Fruit fly (Drosophila melanogaster) whole organism, embryonic: ENCODE data around the gene Gga.

Experiments used
- Blimp-1 ChIP-seq: fragments of 200-800 bp; sonication (Bioruptor generic); optimal IDR thresholded peaks from 3 replicates; lab custom pipeline; 2018; ENCODE audit warnings: missing biosample characterization, missing genetic modification characterization, mild to moderate bottlenecking, moderate library complexity, missing genetic modification reagents
- CG10565 ChIP-seq: fragments of 200-800 bp; sonication (Bioruptor generic); optimal IDR thresholded peaks from 3 replicates; lab custom pipeline; 2016; ENCODE audit warnings: missing biosample characterization, mild to moderate bottlenecking, missing genetic modification characterization
- CG15269 ChIP-seq: fragments of 200-800 bp; sonication (Bioruptor generic); optimal IDR thresholded peaks from 2 replicates; lab custom pipeline; 2018; ENCODE audit warnings: missing biosample characterization, mild to moderate bottlenecking, missing genetic modification characterization, moderate library complexity
- CG16863 ChIP-seq: fragments of 200-800 bp; sonication (Bioruptor generic); optimal IDR thresholded peaks from 3 replicates; lab custom pipeline; 2016; ENCODE audit warnings: missing biosample characterization, missing genetic modification characterization
- CG1792 ChIP-seq: fragments of 200-800 bp; sonication (Bioruptor generic); optimal IDR thresholded peaks from 2 replicates; lab custom pipeline; 2016; ENCODE audit warnings: missing biosample characterization, missing genetic modification characterization
- CG2678 ChIP-seq: fragments of 200-800 bp; sonication (Bioruptor generic); optimal IDR thresholded peaks from 3 replicates; lab custom pipeline; 2019; ENCODE audit warnings: missing biosample characterization, mild to moderate bottlenecking, missing genetic modification characterization, moderate library complexity
- CG30020 ChIP-seq: fragments of 200-800 bp; optimal IDR thresholded peaks from 2 replicates; lab custom pipeline; 2019; ENCODE audit warnings: missing biosample characterization, mild to moderate bottlenecking, missing genetic modification characterization, moderate library complexity
- CG32532 ChIP-seq: fragments of 200-800 bp; sonication (Bioruptor generic); IDR thresholded peaks from 2 replicates; pipeline ENCODE4 v1.3.6; 2022; ENCODE audit warnings: missing biosample characterization, missing genetic modification characterization
- CG3838 ChIP-seq: fragments of 200-800 bp; sonication (Bioruptor generic); optimal IDR thresholded peaks from 3 replicates; lab custom pipeline; 2016; ENCODE audit warnings: missing biosample characterization, missing genetic modification characterization
- CG6272 ChIP-seq: fragments of 200-800 bp; sonication (Bioruptor generic); IDR thresholded peaks from 2 replicates; pipeline ENCODE4 v1.3.6; 2022; ENCODE audit warnings: missing biosample characterization, missing genetic modification characterization
- CG8388 ChIP-seq: fragments of 200-800 bp; sonication (Bioruptor generic); optimal IDR thresholded peaks from 2 replicates; lab custom pipeline; 2019; ENCODE audit warnings: missing biosample characterization, mild to moderate bottlenecking, missing genetic modification characterization, moderate library complexity
- CG8944 ChIP-seq: fragments of 200-800 bp; sonication (Bioruptor generic); optimal IDR thresholded peaks from 3 replicates; lab custom pipeline; 2016; ENCODE audit warnings: missing biosample characterization, missing genetic modification characterization
- CG9215 ChIP-seq: fragments of 200-800 bp; sonication (Bioruptor generic); IDR thresholded peaks from 2 replicates; pipeline ENCODE4 v1.3.6; 2022; ENCODE audit warnings: missing biosample characterization, missing genetic modification characterization
- CG9437 ChIP-seq: fragments of 200-800 bp; sonication (Bioruptor generic); optimal IDR thresholded peaks from 2 replicates; lab custom pipeline; 2018; ENCODE audit warnings: missing biosample characterization, mild to moderate bottlenecking, missing genetic modification characterization
- CG9817 ChIP-seq: fragments of 200-800 bp; sonication (Bioruptor generic); optimal IDR thresholded peaks from 2 replicates; lab custom pipeline; 2018; ENCODE audit warnings: missing biosample characterization, mild to moderate bottlenecking, missing genetic modification characterization, moderate library complexity
- CG9876 ChIP-seq: fragments of 200-800 bp; sonication (Bioruptor generic); optimal IDR thresholded peaks from 2 replicates; lab custom pipeline; 2016; ENCODE audit warnings: missing biosample characterization, missing genetic modification characterization
- D19A ChIP-seq: fragments of 200-800 bp; optimal IDR thresholded peaks from 3 replicates; lab custom pipeline; 2019; ENCODE audit warnings: missing biosample characterization, mild to moderate bottlenecking, missing genetic modification characterization, moderate library complexity
- Dad ChIP-seq: fragments of 200-800 bp; sonication (Bioruptor generic); optimal IDR thresholded peaks from 3 replicates; lab custom pipeline; 2016; ENCODE audit warnings: missing biosample characterization, missing genetic modification characterization
- Doc2 ChIP-seq: fragments of 200-800 bp; sonication (Bioruptor generic); IDR thresholded peaks from 2 replicates; pipeline ENCODE4 v1.3.6; 2022; ENCODE audit warnings: missing biosample characterization, missing genetic modification characterization
- HmgZ ChIP-seq: fragments of 200-800 bp; sonication (Bioruptor generic); optimal IDR thresholded peaks from 2 replicates; lab custom pipeline; 2018; ENCODE audit warnings: missing biosample characterization, mild to moderate bottlenecking, missing genetic modification characterization
- Hr78 ChIP-seq, 2 experiments: fragments of 200-800 bp in 1 of 2; fragments of >200 bp in 1 of 2; sonication (Bioruptor generic) in 1 of 2; optimal IDR thresholded peaks; 2 replicates each; lab custom pipeline; 2017 to 2019; ENCODE audit warnings: missing biosample characterization in 2 of 2, missing genetic modification characterization in 2 of 2, mild to moderate bottlenecking in 1 of 2, moderate library complexity in 1 of 2
- NC2α ChIP-seq: fragments of 200-800 bp; sonication (Bioruptor generic); optimal IDR thresholded peaks from 2 replicates; lab custom pipeline; 2016; ENCODE audit warnings: missing biosample characterization, missing genetic modification characterization
- Opbp ChIP-seq: fragments of 200-800 bp; sonication (Bioruptor generic); IDR thresholded peaks from 3 replicates; pipeline ENCODE4 v1.3.6; 2022; ENCODE audit warnings: missing biosample characterization, missing genetic modification characterization; ENCODE audit not compliant: partially characterized antibody
- Side ChIP-seq: fragments of 200-800 bp; sonication (Bioruptor generic); optimal IDR thresholded peaks from 2 replicates; lab custom pipeline; 2016; ENCODE audit warnings: missing biosample characterization, missing genetic modification characterization
- Sox102F ChIP-seq: fragments of 200-800 bp; sonication (Bioruptor generic); optimal IDR thresholded peaks from 2 replicates; lab custom pipeline; 2018; ENCODE audit warnings: missing biosample characterization, mild to moderate bottlenecking, missing genetic modification characterization, moderate library complexity
- Sry-δ ChIP-seq: fragments of 200-800 bp; sonication (Bioruptor generic); optimal IDR thresholded peaks from 2 replicates; lab custom pipeline; 2016; ENCODE audit warnings: missing biosample characterization, missing genetic modification characterization
- ase ChIP-seq: fragments of 200-800 bp; sonication (Bioruptor generic); IDR thresholded peaks from 3 replicates; pipeline ENCODE4 v1.3.6; 2022; ENCODE audit warnings: missing biosample characterization, missing genetic modification characterization
- ash1 ChIP-seq: fragments of 200-800 bp; sonication (Bioruptor generic); optimal IDR thresholded peaks from 2 replicates; lab custom pipeline; 2018; ENCODE audit warnings: missing biosample characterization, mild to moderate bottlenecking, missing genetic modification characterization
- bbx ChIP-seq: fragments of 200-800 bp; sonication (Bioruptor generic); IDR thresholded peaks from 2 replicates; pipeline ENCODE4 v1.3.6; 2022; ENCODE audit warnings: missing biosample characterization, missing genetic modification characterization; ENCODE audit not compliant: partially characterized antibody
- bcd ChIP-seq: fragments of 200-800 bp; sonication (Bioruptor generic); optimal IDR thresholded peaks from 2 replicates; lab custom pipeline; 2017; ENCODE audit warnings: missing biosample characterization, mild to moderate bottlenecking, missing genetic modification characterization
- bsh ChIP-seq, 2 experiments: fragments of 200-800 bp; sonication (Bioruptor generic); optimal IDR thresholded peaks; 2 replicates each; lab custom pipeline; 2017 to 2018; ENCODE audit warnings: mild to moderate bottlenecking in 2 of 2, missing biosample characterization in 2 of 2, missing genetic modification characterization in 2 of 2, moderate library complexity in 1 of 2
- cad ChIP-seq: fragments of >200 bp; optimal IDR thresholded peaks from 2 replicates; lab custom pipeline; 2017; ENCODE audit warnings: missing biosample characterization, missing genetic modification characterization
- cas ChIP-seq: fragments of 200-800 bp; sonication (Bioruptor generic); IDR thresholded peaks from 2 replicates; pipeline ENCODE4 v1.3.6; 2022; ENCODE audit warnings: missing biosample characterization, missing genetic modification characterization
- crp ChIP-seq, 2 experiments: fragments of 200-800 bp; sonication (Bioruptor generic); optimal IDR thresholded peaks; 2 replicates in 1 of 2; 3 replicates in 1 of 2; lab custom pipeline; 2017; ENCODE audit warnings: missing biosample characterization in 2 of 2, missing genetic modification characterization in 2 of 2, mild to moderate bottlenecking in 1 of 2, moderate library complexity in 1 of 2
- cwo ChIP-seq: fragments of 200-800 bp; sonication (Bioruptor generic); optimal IDR thresholded peaks from 3 replicates; lab custom pipeline; 2017; ENCODE audit warnings: missing biosample characterization, missing genetic modification characterization, mild to moderate bottlenecking, moderate library complexity, missing genetic modification reagents
- en ChIP-seq: fragments of 200-800 bp; sonication (Bioruptor generic); optimal IDR thresholded peaks from 2 replicates; lab custom pipeline; 2016; ENCODE audit warnings: missing biosample characterization, missing genetic modification characterization
- esg ChIP-seq: fragments of 200-800 bp; sonication (Bioruptor generic); conservative IDR thresholded peaks from 2 replicates; pipeline ENCODE4 v1.3.6; 2022; ENCODE audit warnings: missing biosample characterization, missing genetic modification characterization
- ewg ChIP-seq: fragments of 200-800 bp; sonication (Bioruptor generic); optimal IDR thresholded peaks from 3 replicates; lab custom pipeline; 2017; ENCODE audit warnings: mild to moderate bottlenecking, missing biosample characterization, missing genetic modification reagents, missing genetic modification characterization
- fd64A ChIP-seq: fragments of 200-800 bp; sonication (Bioruptor generic); optimal IDR thresholded peaks from 3 replicates; lab custom pipeline; 2018; ENCODE audit warnings: missing biosample characterization, mild to moderate bottlenecking, missing genetic modification characterization
- fd96Cb ChIP-seq: fragments of 200-800 bp; sonication (Bioruptor generic); optimal IDR thresholded peaks from 2 replicates; lab custom pipeline; 2018; ENCODE audit warnings: missing biosample characterization, mild to moderate bottlenecking, missing genetic modification characterization, moderate library complexity
- ftz-f1 ChIP-seq: fragments of 200-800 bp; sonication (Bioruptor generic); optimal IDR thresholded peaks from 2 replicates; lab custom pipeline; 2016; ENCODE audit warnings: missing biosample characterization, missing genetic modification characterization
- grn ChIP-seq: fragments of 200-800 bp; sonication (Bioruptor generic); optimal IDR thresholded peaks from 3 replicates; lab custom pipeline; 2017; ENCODE audit warnings: missing biosample characterization, missing genetic modification characterization
- kni ChIP-seq: fragments of 200-800 bp; sonication (Bioruptor generic); optimal IDR thresholded peaks from 3 replicates; lab custom pipeline; 2017; ENCODE audit warnings: mild to moderate bottlenecking, missing biosample characterization, missing genetic modification reagents, missing genetic modification characterization
- lilli ChIP-seq: fragments of 200-800 bp; sonication (Bioruptor generic); optimal IDR thresholded peaks from 3 replicates; lab custom pipeline; 2016; ENCODE audit warnings: missing biosample characterization, missing genetic modification characterization
- odd ChIP-seq: fragments of 200-800 bp; sonication (Bioruptor generic); optimal IDR thresholded peaks from 2 replicates; lab custom pipeline; 2017; ENCODE audit warnings: missing biosample characterization, mild to moderate bottlenecking, missing genetic modification characterization
- pum ChIP-seq: fragments of 200-800 bp; sonication (Bioruptor generic); optimal IDR thresholded peaks from 2 replicates; lab custom pipeline; 2016; ENCODE audit warnings: missing biosample characterization, missing genetic modification characterization
- rib ChIP-seq: fragments of 200-800 bp; sonication (Bioruptor generic); IDR thresholded peaks from 2 replicates; pipeline ENCODE4 v1.3.6; 2022; ENCODE audit warnings: missing biosample characterization, missing genetic modification characterization
- schlank ChIP-seq: fragments of 200-800 bp; sonication (Bioruptor generic); optimal IDR thresholded peaks from 2 replicates; lab custom pipeline; 2018; ENCODE audit warnings: missing biosample characterization, mild to moderate bottlenecking, missing genetic modification characterization
- sob ChIP-seq: fragments of 200-800 bp; sonication (Bioruptor generic); IDR thresholded peaks from 2 replicates; pipeline ENCODE4 v1.3.6; 2022; ENCODE audit warnings: missing biosample characterization, missing genetic modification characterization
- tap ChIP-seq: fragments of 200-800 bp; optimal IDR thresholded peaks from 3 replicates; lab custom pipeline; 2019; ENCODE audit warnings: missing biosample characterization, mild to moderate bottlenecking, missing genetic modification characterization, moderate library complexity
- tna ChIP-seq: fragments of 200-800 bp; sonication (Bioruptor generic); IDR thresholded peaks from 2 replicates; pipeline ENCODE4 v1.3.6; 2022; ENCODE audit warnings: missing biosample characterization, missing genetic modification characterization; ENCODE audit not compliant: partially characterized antibody

The Gga gene

dm6 chrX:9650048-9650447 lies 49.2 kb downstream of the Gga start (continued):
- TF ChIP-seq CG32532 (no peak), CG16863 (peak; percentile 8), bsh (GFP tag; optimal IDR thresholded peaks at IDR 0.05; lab: Kevin White, UChicago) (peak; percentile 80 to 92), Blimp-1 (peak; percentile 54), en (GFP tag; lab: Kevin White, UChicago) (no peak), CG9437 (GFP tag; lab: Kevin White, UChicago) (no peak), CG10565 (GFP tag; lab: Kevin White, UChicago) (no peak), fd96Cb (tag; lab: Kevin White, UChicago) (peak; percentile 57), bcd (GFP tag; lab: Kevin White, UChicago) (no peak), tap (tag; lab: Kevin White, UChicago) (no peak), schlank (no peak), crp (GFP tag; optimal IDR thresholded peaks at IDR 0.05; lab: Kevin White, UChicago) (no peak), kni (GFP tag; lab: Kevin White, UChicago) (no peak), tna (GFP tag; lab: Robert Waterston, UW) (no peak), NC2α (GFP tag; lab: Kevin White, UChicago) (no peak), cas (GFP tag; lab: Robert Waterston, UW) (no peak), HmgZ (tag; lab: Kevin White, UChicago) (no peak), CG3838 (GFP tag; lab: Kevin White, UChicago) (no peak), CG1792 (GFP tag; lab: Kevin White, UChicago) (no peak), ewg (no peak), CG9215 (no peak), Opbp (GFP tag; lab: Robert Waterston, UW) (no peak), pum (GFP tag; lab: Kevin White, UChicago) (peak; percentile 1), CG9817 (tag; lab: Kevin White, UChicago) (no peak), Sry-δ (GFP tag; lab: Kevin White, UChicago) (no peak), Dad (no peak), CG15269 (tag; lab: Kevin White, UChicago) (peak; percentile 19), CG9876 (no peak), CG8944 (GFP tag; lab: Kevin White, UChicago) (peak; percentile 48), CG8388 (GFP tag; lab: Kevin White, UChicago) (peak; percentile 60), lilli (no peak), ftz-f1 (GFP tag; lab: Kevin White, UChicago) (no peak), cad (GFP tag; lab: Kevin White, UChicago) (no peak), grn (GFP tag; lab: Kevin White, UChicago) (no peak), bbx (GFP tag; lab: Robert Waterston, UW) (no peak), CG30020 (no peak), rib (GFP tag; lab: Robert Waterston, UW) (no peak), D19A (peak; percentile 13), Doc2 (GFP tag; lab: Robert Waterston, UW) (no peak), fd64A (GFP tag; lab: Kevin White, UChicago) (no peak), ase (GFP tag; lab: Robert Waterston, UW) (no peak), sob (GFP tag; lab: Robert Waterston, UW) (no peak), Sox102F (GFP tag; lab: Kevin White, UChicago) (peak; percentile 62), ash1 (GFP tag; lab: Kevin White, UChicago) (no peak), esg (no peak), CG2678 (tag; lab: Kevin White, UChicago) (peak; percentile 33), Hr78 (GFP tag; optimal IDR thresholded peaks at IDR 0.05; lab: Kevin White, UChicago) (no peak), Side (GFP tag; lab: Kevin White, UChicago) (peak; percentile 6), odd (GFP tag; lab: Kevin White, UChicago) (no peak), CG6272 (GFP tag; lab: Robert Waterston, UW) (no peak), cwo (GFP tag; lab: Kevin White, UChicago) (no peak)
